Fruit fly (Drosophila melanogaster): ENCODE data around the gene CG11983.

- TF ChIP-seq EcR (GFP tag; optimal IDR thresholded peaks at IDR 0.05) (no peak), usp (GFP tag; optimal IDR thresholded peaks at IDR 0.05) (no peak), pan (optimal IDR thresholded peaks at IDR 0.05) (no peak)
These were observed 26.7 kb upstream of the CG11983 start for dm6 chr3R:8981209-8981996.

Measured in whole organism.